Worm (Caenorhabditis elegans): ENCODE results near the gene best-14.

ce11 chrV:10589774-10590528 lies 32.2 kb downstream of the best-14 start, which contains the start of gene ttr-23:
- no peak for TF ChIP-seq nhr-12 (tag; optimal IDR thresholded peaks at IDR 0.05)
- TF ChIP-seq nhr-129 (tag; optimal IDR thresholded peaks at IDR 0.05) = peak; percentile 54
- no peak for TF ChIP-seq unc-62 (GFP tag; optimal IDR thresholded peaks at IDR 0.05)
- no peak for TF ChIP-seq lin-13 (GFP tag; optimal IDR thresholded peaks at IDR 0.05)
- TF ChIP-seq R02D3.7 (tag; optimal IDR thresholded peaks at IDR 0.05) = no peak
- no peak for TF ChIP-seq egl-27 (tag; optimal IDR thresholded peaks at IDR 0.05)
- no peak for TF ChIP-seq elt-3 (tag; optimal IDR thresholded peaks at IDR 0.05)
- TF ChIP-seq ztf-4 (tag; optimal IDR thresholded peaks at IDR 0.05) = no peak
